Worm (Caenorhabditis elegans): Measurements from ENCODE around the gene Y62F5A.10.
"Not testable (repeated sequence)": the region's sequence is repeated elsewhere in the genome, so short reads cannot be mapped to it uniquely, and the experiment has no call there.

DNA sequence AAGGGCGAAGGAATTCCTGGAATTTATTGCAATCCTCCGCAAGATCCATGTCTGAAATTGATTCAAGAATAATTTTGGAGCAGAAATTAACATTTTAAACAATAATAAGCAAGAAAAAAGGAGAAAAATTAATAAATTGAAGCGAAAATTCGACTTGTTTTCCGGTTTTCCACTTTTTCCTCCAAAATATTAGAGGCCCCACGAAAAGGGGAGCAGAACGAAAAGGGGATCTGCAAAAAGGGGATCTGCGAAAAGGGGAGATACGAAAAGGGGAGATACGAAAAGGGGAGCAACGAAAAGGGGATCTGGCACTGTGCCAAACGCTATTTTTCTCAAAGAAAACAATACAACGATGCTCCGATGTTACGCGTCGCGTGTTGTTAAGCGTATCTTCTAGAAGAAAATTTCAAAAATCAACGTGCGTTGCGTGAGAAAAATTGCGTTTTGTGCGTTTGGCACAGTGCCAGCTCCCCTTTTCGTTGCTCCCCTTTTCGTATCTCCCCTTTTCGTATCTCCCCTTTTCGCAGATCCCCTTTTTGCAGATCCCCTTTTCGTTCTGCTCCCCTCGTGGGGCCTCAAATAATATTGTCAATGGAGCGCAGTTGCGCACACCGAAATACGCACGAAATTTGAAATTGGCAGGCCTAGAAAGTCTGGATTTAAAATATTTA is 13.2 kb downstream of the Y62F5A.10 start, which contains the start of gene Y62F5A.12:
- TF ChIP-seq mep-1 (tag; optimal IDR thresholded peaks at IDR 0.05) (peak; percentile 85), ham-2 (GFP tag; optimal IDR thresholded peaks at IDR 0.05) (peak; percentile 26), lin-13 (tag; optimal IDR thresholded peaks at IDR 0.05) (peak; percentile 77)
- TF ChIP-seq nhr-76 (tag; optimal IDR thresholded peaks at IDR 0.05); mab-5 (tag; optimal IDR thresholded peaks at IDR 0.05); nhr-28 (tag; optimal IDR thresholded peaks at IDR 0.05); blmp-1 (tag; optimal IDR thresholded peaks at IDR 0.05); ceh-83 (GFP tag; optimal IDR thresholded peaks at IDR 0.05); unc-62 (GFP tag; optimal IDR thresholded peaks at IDR 0.05); elt-1 (tag; optimal IDR thresholded peaks at IDR 0.05; ENCODE audit: borderline replicate concordance, insufficient read depth): not testable (repeated sequence)

Measured in whole organism, mixed stage, embryonic.